Worm (Caenorhabditis elegans): ENCODE results near the gene ZK856.6.

The ZK856.6 gene

DNA sequence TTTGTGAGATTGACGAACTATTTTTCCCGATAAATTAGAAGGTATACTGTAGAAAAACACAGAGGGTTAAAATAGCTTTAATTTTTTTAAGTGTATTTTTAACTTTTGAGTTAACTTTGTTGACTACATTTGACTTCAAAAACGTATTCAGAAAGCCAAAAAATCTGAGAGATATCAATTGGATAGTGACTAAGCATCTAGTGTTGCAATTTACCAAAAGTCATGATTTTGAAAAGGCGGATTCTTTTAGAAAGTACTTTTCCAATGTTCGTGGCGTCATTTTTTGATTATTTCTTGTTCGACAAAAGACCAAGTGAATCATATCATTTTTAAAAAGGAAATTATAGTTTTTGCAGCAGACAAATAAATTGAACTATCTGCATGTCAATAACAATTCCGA, 29.6 kb upstream of the ZK856.6 start:
- TF ChIP-seq nhr-23 (tag; optimal IDR thresholded peaks at IDR 0.05) (no peak), lsy-2 (tag; optimal IDR thresholded peaks at IDR 0.05) (peak in 1 of 2 experiments; percentile 40), mab-5 (tag; optimal IDR thresholded peaks at IDR 0.05) (no peak), crh-2 (tag; optimal IDR thresholded peaks at IDR 0.05) (peak; percentile 40), ztf-4 (tag; optimal IDR thresholded peaks at IDR 0.05) (peak; percentile 13), nhr-237 (tag; optimal IDR thresholded peaks at IDR 0.05) (peak; percentile 8), unc-55 (GFP tag; optimal IDR thresholded peaks at IDR 0.05) (peak; percentile 51)

DNA sequence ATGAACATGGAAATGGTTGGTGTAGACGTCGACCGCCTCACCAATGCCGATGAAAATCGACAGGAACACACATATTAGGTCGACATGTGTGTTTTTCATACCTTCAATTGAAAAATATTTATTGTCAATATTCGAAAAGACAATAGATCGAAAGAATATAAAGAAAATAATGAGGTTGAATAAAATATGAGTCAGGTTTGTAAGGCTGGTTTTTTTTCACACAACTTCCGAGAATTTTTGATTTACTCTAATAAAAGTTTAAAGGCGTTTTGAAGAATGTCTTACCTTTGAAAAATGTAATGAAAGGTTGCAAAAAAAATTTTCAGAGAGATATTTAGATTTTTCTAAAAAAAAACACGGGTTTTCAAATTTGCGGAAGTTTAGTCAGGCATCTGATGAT, 24.8 kb upstream of the ZK856.6 start, which contains the start of gene egl-3:
egl-3 (minus strand) TSS at position 101 of the 400 bp plus-strand sequence.
- TF ChIP-seq nhr-12 (tag; optimal IDR thresholded peaks at IDR 0.05) (no peak), unc-39 (tag; optimal IDR thresholded peaks at IDR 0.05) (no peak), snpc-4 (tag; optimal IDR thresholded peaks at IDR 0.05) (no peak), ztf-1 (GFP tag; conservative IDR thresholded peaks at IDR 0.05) (no peak), ztf-4 (tag; optimal IDR thresholded peaks at IDR 0.05) (no peak), skn-1 (tag; optimal IDR thresholded peaks at IDR 0.05) (no peak), nhr-237 (tag; optimal IDR thresholded peaks at IDR 0.05) (no peak), nhr-6 (tag; optimal IDR thresholded peaks at IDR 0.05) (no peak), lin-13 (GFP tag; optimal IDR thresholded peaks at IDR 0.05) (no peak), lsy-2 (tag; optimal IDR thresholded peaks at IDR 0.05) (no peak)

- TF ChIP-seq sma-9 (GFP tag; optimal IDR thresholded peaks at IDR 0.05) (peak; percentile 79), sma-9 (tag; optimal IDR thresholded peaks at IDR 0.05) (no peak), nhr-6 (tag; optimal IDR thresholded peaks at IDR 0.05) (peak; percentile 86), aly-2 (tag; optimal IDR thresholded peaks at IDR 0.05) (no peak), nhr-237 (tag; optimal IDR thresholded peaks at IDR 0.05) (no peak), ztf-11 (tag; optimal IDR thresholded peaks at IDR 0.05) (peak; percentile 40), unc-55 (GFP tag; optimal IDR thresholded peaks at IDR 0.05) (peak; percentile 96), fos-1 (tag; optimal IDR thresholded peaks at IDR 0.05) (peak; percentile 39), ZK546.5 (tag; optimal IDR thresholded peaks at IDR 0.05) (no peak), lin-39 (tag; optimal IDR thresholded peaks at IDR 0.05) (peak; percentile 66), lin-13 (GFP tag; optimal IDR thresholded peaks at IDR 0.05) (peak; percentile 67), egl-27 (tag; optimal IDR thresholded peaks at IDR 0.05) (peak; percentile 60), crh-2 (tag; optimal IDR thresholded peaks at IDR 0.05) (peak; percentile 81), blmp-1 (tag; optimal IDR thresholded peaks at IDR 0.05; ENCODE audit: insufficient read depth) (no peak), mab-5 (tag; optimal IDR thresholded peaks at IDR 0.05) (peak; percentile 75), gmeb-1 (tag; optimal IDR thresholded peaks at IDR 0.05) (no peak), C34F6.9 (tag; optimal IDR thresholded peaks at IDR 0.05) (peak; percentile 95), sem-4 (tag; optimal IDR thresholded peaks at IDR 0.05) (peak; percentile 67), ceh-16 (tag; optimal IDR thresholded peaks at IDR 0.05) (no peak), snpc-4 (tag; optimal IDR thresholded peaks at IDR 0.05) (peak; percentile 46), nhr-21 (tag; optimal IDR thresholded peaks at IDR 0.05) (peak; percentile 55), zag-1 (tag; optimal IDR thresholded peaks at IDR 0.05) (peak; percentile 95), mdl-1 (tag; optimal IDR thresholded peaks at IDR 0.05) (peak; percentile 65 to 91), peb-1 (tag; optimal IDR thresholded peaks at IDR 0.05) (no peak), F13H6.1 (tag; optimal IDR thresholded peaks at IDR 0.05) (peak; percentile 79), nhr-129 (tag; optimal IDR thresholded peaks at IDR 0.05) (peak; percentile 92), R02D3.7 (tag; optimal IDR thresholded peaks at IDR 0.05) (no peak), unc-39 (tag; optimal IDR thresholded peaks at IDR 0.05) (peak; percentile 60), lsy-2 (tag; optimal IDR thresholded peaks at IDR 0.05) (peak; percentile 68 to 83), ztf-4 (tag; optimal IDR thresholded peaks at IDR 0.05) (peak; percentile 58), lin-11 (tag; optimal IDR thresholded peaks at IDR 0.05) (peak; percentile 97), nhr-11 (tag; optimal IDR thresholded peaks at IDR 0.05) (no peak), skn-1 (tag; optimal IDR thresholded peaks at IDR 0.05) (no peak), Y55F3AM.14 (GFP tag; optimal IDR thresholded peaks at IDR 0.05) (peak; percentile 59)
Observed at ce11 chrV:10174632-10175075, 23.8 kb upstream of the ZK856.6 start.

ce11 chrV:10178166-10178565, 20.3 kb upstream of the ZK856.6 start:
- TF ChIP-seq blmp-1 (tag; optimal IDR thresholded peaks at IDR 0.05; ENCODE audit: insufficient read depth) (peak; percentile 96), unc-55 (GFP tag; optimal IDR thresholded peaks at IDR 0.05) (peak; percentile 65), F13H6.1 (tag; optimal IDR thresholded peaks at IDR 0.05) (peak; percentile 63), C34F6.9 (tag; optimal IDR thresholded peaks at IDR 0.05) (peak; percentile 79), crh-2 (tag; optimal IDR thresholded peaks at IDR 0.05) (peak; percentile 62), sma-3 (GFP tag; optimal IDR thresholded peaks at IDR 0.05) (peak; percentile 72), lin-13 (GFP tag; optimal IDR thresholded peaks at IDR 0.05) (peak; percentile 30), lsy-2 (tag; optimal IDR thresholded peaks at IDR 0.05) (peak; percentile 15 to 76), fos-1 (tag; optimal IDR thresholded peaks at IDR 0.05) (peak; percentile 28), nhr-12 (tag; optimal IDR thresholded peaks at IDR 0.05) (no peak), unc-62 (GFP tag; optimal IDR thresholded peaks at IDR 0.05) (no peak), gmeb-1 (tag; optimal IDR thresholded peaks at IDR 0.05) (peak; percentile 20), nhr-6 (tag; optimal IDR thresholded peaks at IDR 0.05) (peak; percentile 6), nhr-129 (tag; optimal IDR thresholded peaks at IDR 0.05) (peak; percentile 64), nhr-25 (tag; optimal IDR thresholded peaks at IDR 0.05) (peak; percentile 50), elt-1 (tag; optimal IDR thresholded peaks at IDR 0.05) (no peak)

Measured in whole organism, L2 larva.